Fruit fly (Drosophila melanogaster): ENCODE data around the gene CG15468.

The CG15468 gene

dm6 chrX:4955788-4956442 is 5.0 kb downstream of the CG15468 start (continued):
- TF ChIP-seq CG15601 (tag; optimal IDR thresholded peaks at IDR 0.05) (no peak), CG9797 (GFP tag; optimal IDR thresholded peaks at IDR 0.05) (no peak), aop (GFP tag; IDR thresholded peaks at IDR 0.05) (no peak), kni (GFP tag; optimal IDR thresholded peaks at IDR 0.05) (peak; percentile 90), CG33213 (GFP tag; optimal IDR thresholded peaks at IDR 0.05) (peak; percentile 92), wdn (GFP tag; IDR thresholded peaks at IDR 0.05) (no peak), sr (GFP tag; IDR thresholded peaks at IDR 0.05) (no peak), CG32772 (GFP tag; IDR thresholded peaks at IDR 0.05) (no peak), CG8944 (GFP tag; optimal IDR thresholded peaks at IDR 0.05) (no peak), CG10979 (tag; optimal IDR thresholded peaks at IDR 0.05) (no peak), Dll (GFP tag; IDR thresholded peaks at IDR 0.05; ENCODE audit: partially characterized antibody) (peak; percentile 97), CG18476 (GFP tag; optimal IDR thresholded peaks at IDR 0.05) (no peak), fd96Cb (tag; optimal IDR thresholded peaks at IDR 0.05) (no peak), CG8359 (GFP tag; optimal IDR thresholded peaks at IDR 0.05; ENCODE audit: borderline replicate concordance) (no peak), mirr (GFP tag; optimal IDR thresholded peaks at IDR 0.05) (peak; percentile 28), grn (GFP tag; optimal IDR thresholded peaks at IDR 0.05) (no peak), h (optimal IDR thresholded peaks at IDR 0.05) (no peak), Lhr (GFP tag; optimal IDR thresholded peaks at IDR 0.05) (peak; percentile 100), CG43689 (GFP tag; IDR thresholded peaks at IDR 0.05) (no peak), CG10654 (GFP tag; optimal IDR thresholded peaks at IDR 0.05) (no peak), Camta (GFP tag; optimal IDR thresholded peaks at IDR 0.05) (no peak), seq (GFP tag; IDR thresholded peaks at IDR 0.05) (no peak), Tbp (GFP tag; optimal IDR thresholded peaks at IDR 0.05) (no peak), peb (GFP tag; IDR thresholded peaks at IDR 0.05) (no peak), CG7745 (tag; optimal IDR thresholded peaks at IDR 0.05) (no peak), CG5180 (GFP tag; optimal IDR thresholded peaks at IDR 0.05) (peak; percentile 7), nerfin-2 (GFP tag; IDR thresholded peaks at IDR 0.05; ENCODE audit: partially characterized antibody) (peak; percentile 86), Nf-YB (GFP tag; optimal IDR thresholded peaks at IDR 0.05) (no peak), CG11560 (tag; IDR thresholded peaks at IDR 0.05) (no peak), wor (GFP tag; IDR thresholded peaks at IDR 0.05) (no peak), CG11456 (GFP tag; IDR thresholded peaks at IDR 0.05) (no peak), CG10565 (GFP tag; optimal IDR thresholded peaks at IDR 0.05) (no peak), CG13287 (GFP tag; IDR thresholded peaks at IDR 0.05; ENCODE audit: partially characterized antibody) (peak; percentile 96), Lpt (GFP tag; optimal IDR thresholded peaks at IDR 0.05) (no peak), nau (GFP tag; optimal IDR thresholded peaks at IDR 0.05) (no peak), nerfin-1 (tag; optimal IDR thresholded peaks at IDR 0.05) (no peak), yki (optimal IDR thresholded peaks at IDR 0.05) (no peak), CG1024 (GFP tag; IDR thresholded peaks at IDR 0.05) (no peak), Gug (GFP tag; IDR thresholded peaks at IDR 0.05) (no peak), Hr3 (GFP tag; optimal IDR thresholded peaks at IDR 0.05) (no peak), CG11247 (GFP tag; IDR thresholded peaks at IDR 0.05) (no peak), crc (GFP tag; optimal IDR thresholded peaks at IDR 0.05) (no peak), CG31365 (tag; optimal IDR thresholded peaks at IDR 0.05) (peak; percentile 2), CG6813 (GFP tag; optimal IDR thresholded peaks at IDR 0.05) (no peak), PHDP (tag; optimal IDR thresholded peaks at IDR 0.05) (no peak), Hmx (GFP tag; optimal IDR thresholded peaks at IDR 0.05) (no peak), dm (GFP tag; optimal IDR thresholded peaks at IDR 0.05) (no peak), Xrp1 (GFP tag; IDR thresholded peaks at IDR 0.05) (peak; percentile 55), phol (tag; optimal IDR thresholded peaks at IDR 0.05) (no peak), CG9876 (GFP tag; optimal IDR thresholded peaks at IDR 0.05) (no peak), Sry-β (GFP tag; optimal IDR thresholded peaks at IDR 0.05) (no peak), CG8765 (GFP tag; IDR thresholded peaks at IDR 0.05) (no peak)

All from whole organism, embryonic.